Worm (Caenorhabditis elegans) whole organism, L2 larva: ENCODE measurements around the gene K02C4.2.

ENCODE experiments used
- ZK546.5 ChIP-seq: sonication (generic microtip); optimal IDR thresholded peaks from 2 replicates; lab custom pipeline; 2017; ENCODE audit warnings: missing biosample characterization, missing genetic modification characterization
- crh-2 ChIP-seq: sonication (generic microtip); optimal IDR thresholded peaks from 2 replicates; lab custom pipeline; 2017; ENCODE audit warnings: missing biosample characterization, missing genetic modification characterization
- elt-3 ChIP-seq: sonication (generic microtip); optimal IDR thresholded peaks from 2 replicates; lab custom pipeline; 2017; ENCODE audit warnings: missing biosample characterization, missing genetic modification characterization
- fos-1 ChIP-seq: fragments of 150-350 bp; optimal IDR thresholded peaks from 2 replicates; lab custom pipeline; 2014; ENCODE audit warnings: missing biosample characterization, missing genetic modification characterization
- mdl-1 ChIP-seq, 2 experiments: fragments of 150-350 bp in 1 of 2; sonication (generic microtip) in 1 of 2; optimal IDR thresholded peaks; 2 replicates each; lab custom pipeline; 2017; ENCODE audit warnings: missing biosample characterization in 2 of 2, missing genetic modification characterization in 2 of 2
- unc-62 ChIP-seq: fragments of 150-350 bp; optimal IDR thresholded peaks from 2 replicates; lab custom pipeline; 2014; ENCODE audit warnings: missing biosample characterization, missing genetic modification reagents, missing genetic modification characterization
- ztf-11 ChIP-seq: sonication (generic microtip); optimal IDR thresholded peaks from 2 replicates; lab custom pipeline; 2017; ENCODE audit warnings: missing biosample characterization, missing genetic modification characterization

ce11 chrII:8052850-8053249, 22.7 kb upstream of the K02C4.2 start, which contains the start of gene T05H10.4:
- no peak for TF ChIP-seq elt-3 (tag; lab: Kevin White, UChicago)
- TF ChIP-seq ztf-11 (tag; lab: Kevin White, UChicago): no peak
- no peak for TF ChIP-seq unc-62
- no peak for TF ChIP-seq mdl-1 (tag; optimal IDR thresholded peaks at IDR 0.05; lab: Kevin White, UChicago)
- no peak for TF ChIP-seq fos-1
- no peak for TF ChIP-seq crh-2 (tag; lab: Kevin White, UChicago)
- TF ChIP-seq ZK546.5: no peak
